Worm (Caenorhabditis elegans): ENCODE data around the gene T26A5.6.
A peak's percentile ranks its signal among the peaks of the same experiment; 100 is the strongest.

Gene T26A5.6

ce11 chrIII:6452683-6453082, 2.2 kb upstream of the T26A5.6 start:
- TF ChIP-seq mep-1 (tag; optimal IDR thresholded peaks at IDR 0.05): peak; percentile 65
- no peak for TF ChIP-seq nhr-76 (tag; optimal IDR thresholded peaks at IDR 0.05)
- TF ChIP-seq blmp-1 (tag; optimal IDR thresholded peaks at IDR 0.05): no peak
- peak; percentile 24 for TF ChIP-seq lsy-2 (tag; optimal IDR thresholded peaks at IDR 0.05)
- peak; percentile 63 for TF ChIP-seq hlh-1 (tag; optimal IDR thresholded peaks at IDR 0.05)
- no peak for TF ChIP-seq ceh-83 (GFP tag; optimal IDR thresholded peaks at IDR 0.05)
- TF ChIP-seq ceh-39 (tag; optimal IDR thresholded peaks at IDR 0.05): peak; percentile 47
- no peak for TF ChIP-seq bed-3 (GFP tag; optimal IDR thresholded peaks at IDR 0.05)
- TF ChIP-seq zip-8 (tag; optimal IDR thresholded peaks at IDR 0.05): no peak
- TF ChIP-seq nhr-12 (tag; optimal IDR thresholded peaks at IDR 0.05): no peak
- no peak for TF ChIP-seq ham-2 (GFP tag; optimal IDR thresholded peaks at IDR 0.05)
- TF ChIP-seq lin-13 (tag; optimal IDR thresholded peaks at IDR 0.05): peak; percentile 17
- TF ChIP-seq nhr-28 (tag; optimal IDR thresholded peaks at IDR 0.05): no peak

- TF ChIP-seq elt-3 (tag; optimal IDR thresholded peaks at IDR 0.05) (no peak), M03D4.4 (tag; optimal IDR thresholded peaks at IDR 0.05) (no peak), ces-1 (GFP tag; optimal IDR thresholded peaks at IDR 0.05) (no peak)
Measured at ce11 chrIII:6452278-6452677, 1.8 kb upstream of the T26A5.6 start, which contains the start of gene set-1. TSS of gene set-1 (minus strand) at chrIII:6452378.

- TF ChIP-seq mls-2 (tag; optimal IDR thresholded peaks at IDR 0.05): no peak
- no peak for TF ChIP-seq pha-4 (tag; optimal IDR thresholded peaks at IDR 0.05)
- TF ChIP-seq flh-1 (GFP tag; optimal IDR thresholded peaks at IDR 0.05): no peak
- TF ChIP-seq ham-2 (GFP tag; optimal IDR thresholded peaks at IDR 0.05): no peak
- TF ChIP-seq cnd-1 (tag; optimal IDR thresholded peaks at IDR 0.05): no peak
- TF ChIP-seq elt-3 (tag; optimal IDR thresholded peaks at IDR 0.05): no peak
- TF ChIP-seq M03D4.4 (tag; optimal IDR thresholded peaks at IDR 0.05): no peak
- no peak for TF ChIP-seq snpc-4 (tag; optimal IDR thresholded peaks at IDR 0.05)
- TF ChIP-seq nhr-76 (tag; optimal IDR thresholded peaks at IDR 0.05): no peak
- no peak for TF ChIP-seq mab-5 (tag; optimal IDR thresholded peaks at IDR 0.05)
- no peak for TF ChIP-seq lin-13 (tag; optimal IDR thresholded peaks at IDR 0.05)
- TF ChIP-seq unc-120 (tag; optimal IDR thresholded peaks at IDR 0.05; ENCODE audit: poor library complexity, severe bottlenecking): no peak
- TF ChIP-seq tbx-8 (GFP tag; optimal IDR thresholded peaks at IDR 0.05): no peak
- TF ChIP-seq sem-2 (GFP tag; optimal IDR thresholded peaks at IDR 0.05): no peak
- TF ChIP-seq lsy-2 (tag; optimal IDR thresholded peaks at IDR 0.05): no peak
- TF ChIP-seq zip-8 (tag; optimal IDR thresholded peaks at IDR 0.05): no peak
Measured at ce11 chrIII:6449854-6450253, 642 bp downstream of the T26A5.6 start.

- TF ChIP-seq bed-3 (GFP tag; optimal IDR thresholded peaks at IDR 0.05) (no peak), ham-2 (GFP tag; optimal IDR thresholded peaks at IDR 0.05) (no peak), drap-1 (GFP tag; optimal IDR thresholded peaks at IDR 0.05) (no peak), lin-13 (tag; optimal IDR thresholded peaks at IDR 0.05) (no peak), hlh-1 (tag; optimal IDR thresholded peaks at IDR 0.05) (peak; percentile 75), ztf-11 (tag; optimal IDR thresholded peaks at IDR 0.05) (no peak), nhr-237 (tag; optimal IDR thresholded peaks at IDR 0.05) (peak; percentile 10), cnd-1 (tag; optimal IDR thresholded peaks at IDR 0.05) (no peak), zip-8 (tag; optimal IDR thresholded peaks at IDR 0.05) (peak; percentile 27)
Measured at ce11 chrIII:6447521-6447920, 3.0 kb downstream of the T26A5.6 start.

ce11 chrIII:6446807-6447206, 3.7 kb downstream of the T26A5.6 start, which contains the start of gene let-721:
TSS of gene let-721 (minus strand) at chrIII:6446907.
- TF ChIP-seq unc-39 (tag; optimal IDR thresholded peaks at IDR 0.05) (no peak), ces-1 (GFP tag; optimal IDR thresholded peaks at IDR 0.05) (no peak), lin-13 (tag; optimal IDR thresholded peaks at IDR 0.05) (no peak), hlh-1 (tag; optimal IDR thresholded peaks at IDR 0.05) (no peak), elt-3 (tag; optimal IDR thresholded peaks at IDR 0.05) (no peak), sem-2 (GFP tag; optimal IDR thresholded peaks at IDR 0.05) (no peak), ceh-39 (tag; optimal IDR thresholded peaks at IDR 0.05) (no peak), bed-3 (GFP tag; optimal IDR thresholded peaks at IDR 0.05) (no peak), ceh-43 (GFP tag; optimal IDR thresholded peaks at IDR 0.05) (no peak), sptf-1 (tag; optimal IDR thresholded peaks at IDR 0.05) (no peak), lsy-2 (tag; optimal IDR thresholded peaks at IDR 0.05) (no peak), unc-120 (tag; optimal IDR thresholded peaks at IDR 0.05; ENCODE audit: poor library complexity, severe bottlenecking) (no peak), ham-2 (GFP tag; optimal IDR thresholded peaks at IDR 0.05) (no peak), mep-1 (tag; optimal IDR thresholded peaks at IDR 0.05) (no peak), tbx-8 (GFP tag; optimal IDR thresholded peaks at IDR 0.05) (no peak), unc-62 (GFP tag; optimal IDR thresholded peaks at IDR 0.05) (no peak)

All from whole organism, mixed stage, embryonic.